Fruit fly (Drosophila melanogaster): ENCODE results near the gene Dnaaf5.
A peak's percentile ranks its signal among the peaks of the same experiment; 100 is the strongest.

The Dnaaf5 gene

dm6 chr3R:14332735-14333134, 28.9 kb downstream of the Dnaaf5 start (continued):
- no peak for TF ChIP-seq Neu2 (GFP tag; optimal IDR thresholded peaks at IDR 0.05; ENCODE audit: borderline replicate concordance)
- peak; percentile 10 for TF ChIP-seq cwo (GFP tag; optimal IDR thresholded peaks at IDR 0.05)
- no peak for TF ChIP-seq CG11696 (GFP tag; IDR thresholded peaks at IDR 0.05)
- peak; percentile 73 for TF ChIP-seq Med (GFP tag)
- no peak for TF ChIP-seq CG14667 (GFP tag; IDR thresholded peaks at IDR 0.05)
- TF ChIP-seq CG17385 (GFP tag; optimal IDR thresholded peaks at IDR 0.05) = no peak
- TF ChIP-seq CG16813 (GFP tag; IDR thresholded peaks at IDR 0.05; ENCODE audit: partially characterized antibody) = no peak
- TF ChIP-seq gcm2 (GFP tag; optimal IDR thresholded peaks at IDR 0.05) = no peak
- peak; percentile 45; the same call in 1 of the 3 replicates for TF ChIP-seq CG17361 (GFP tag; IDR thresholded peaks at IDR 0.05)
- TF ChIP-seq CG34224 (GFP tag; IDR thresholded peaks at IDR 0.05; ENCODE audit: partially characterized antibody) = no peak
- no peak for TF ChIP-seq CG13296 (GFP tag; optimal IDR thresholded peaks at IDR 0.05)
- TF ChIP-seq lmd (GFP tag; IDR thresholded peaks at IDR 0.05) = peak; percentile 12; the same call in 1 of the 2 replicates
- no peak for TF ChIP-seq Atf-2 (GFP tag; optimal IDR thresholded peaks at IDR 0.05)
- TF ChIP-seq CG11504 (tag; optimal IDR thresholded peaks at IDR 0.05) = peak; percentile 56
- TF ChIP-seq CG6254 (GFP tag; optimal IDR thresholded peaks at IDR 0.05) = no peak
- peak; percentile 51 for TF ChIP-seq CG2712 (tag; optimal IDR thresholded peaks at IDR 0.05)
- no peak for TF ChIP-seq CG15073 (GFP tag; optimal IDR thresholded peaks at IDR 0.05)
- TF ChIP-seq bbx (GFP tag; IDR thresholded peaks at IDR 0.05; ENCODE audit: partially characterized antibody) = no peak
- TF ChIP-seq CG6654 (GFP tag; optimal IDR thresholded peaks at IDR 0.05) = no peak
- TF ChIP-seq CG7928 (GFP tag; optimal IDR thresholded peaks at IDR 0.05) = no peak
- peak; percentile 13 for TF ChIP-seq CG14710 (tag; optimal IDR thresholded peaks at IDR 0.05)
- peak; percentile 10 for TF ChIP-seq CG2875 (GFP tag; optimal IDR thresholded peaks at IDR 0.05)
- no peak for TF ChIP-seq knrl (GFP tag; IDR thresholded peaks at IDR 0.05; ENCODE audit: partially characterized antibody)
- TF ChIP-seq ken (GFP tag; IDR thresholded peaks at IDR 0.05) = no peak
- TF ChIP-seq PHDP (tag; optimal IDR thresholded peaks at IDR 0.05) = peak; percentile 35
- TF ChIP-seq ind (GFP tag; optimal IDR thresholded peaks at IDR 0.05) = no peak
- no peak for TF ChIP-seq CG31388 (GFP tag; optimal IDR thresholded peaks at IDR 0.05)
- TF ChIP-seq CG15514 (GFP tag; optimal IDR thresholded peaks at IDR 0.05) = no peak
- no peak for TF ChIP-seq Dref (GFP tag; IDR thresholded peaks at IDR 0.05)
- no peak for TF ChIP-seq chif (GFP tag; optimal IDR thresholded peaks at IDR 0.05)
- TF ChIP-seq CG12659 (GFP tag; optimal IDR thresholded peaks at IDR 0.05) = peak; percentile 15
- TF ChIP-seq ro (GFP tag; IDR thresholded peaks at IDR 0.05) = no peak
- TF ChIP-seq Optix (GFP tag; IDR thresholded peaks at IDR 0.05) = no peak
- no peak for TF ChIP-seq E2f1 (GFP tag; IDR thresholded peaks at IDR 0.05)
- TF ChIP-seq CG11560 (tag; IDR thresholded peaks at IDR 0.05) = no peak
- peak; percentile 54 for TF ChIP-seq CG13424 (tag; optimal IDR thresholded peaks at IDR 0.05)
- no peak for TF ChIP-seq h (optimal IDR thresholded peaks at IDR 0.05)
- TF ChIP-seq CG1233 (GFP tag; optimal IDR thresholded peaks at IDR 0.05) = no peak
- TF ChIP-seq dpn (GFP tag; optimal IDR thresholded peaks at IDR 0.05) = no peak
- peak in 1 of 3 experiments; percentile 13 for TF ChIP-seq lola (GFP tag; optimal IDR thresholded peaks at IDR 0.05)
- no peak for TF ChIP-seq NC2β (GFP tag; optimal IDR thresholded peaks at IDR 0.05)
- no peak for TF ChIP-seq Nf-YA (GFP tag; IDR thresholded peaks at IDR 0.05)
- TF ChIP-seq NC2α (GFP tag; optimal IDR thresholded peaks at IDR 0.05) = no peak
- no peak for TF ChIP-seq Dbx (GFP tag; IDR thresholded peaks at IDR 0.05)
- no peak for TF ChIP-seq Usf (GFP tag; optimal IDR thresholded peaks at IDR 0.05)
- TF ChIP-seq sd (tag; optimal IDR thresholded peaks at IDR 0.05) = peak; percentile 67
- TF ChIP-seq Dfd (GFP tag; optimal IDR thresholded peaks at IDR 0.05) = no peak
- TF ChIP-seq ttk (GFP tag; IDR thresholded peaks at IDR 0.05) = no peak
- no peak for TF ChIP-seq grn (GFP tag; optimal IDR thresholded peaks at IDR 0.05)
- no peak for TF ChIP-seq CG11247 (GFP tag; IDR thresholded peaks at IDR 0.05)
- no peak for TF ChIP-seq sc (optimal IDR thresholded peaks at IDR 0.05)
- no peak for TF ChIP-seq sc (GFP tag; optimal IDR thresholded peaks at IDR 0.05)
